Worm (Caenorhabditis elegans) whole organism, young adult: ENCODE measurements around the gene nhr-104.

Experiments used
- F10E7.11 ChIP-seq: sonication (generic microtip); optimal IDR thresholded peaks from 2 replicates; lab custom pipeline; 2017; ENCODE audit warnings: mild to moderate bottlenecking, missing genetic modification characterization, moderate library complexity, missing compliant biosample characterization
- F22D6.2 ChIP-seq: sonication (generic microtip); optimal IDR thresholded peaks from 2 replicates; lab custom pipeline; 2016; ENCODE audit warnings: mild to moderate bottlenecking, missing genetic modification characterization, missing compliant biosample characterization
- F23B12.7 ChIP-seq: sonication (generic microtip); optimal IDR thresholded peaks from 2 replicates; lab custom pipeline; 2017; ENCODE audit warnings: missing genetic modification characterization, mild to moderate bottlenecking, missing compliant biosample characterization, antibody characterized with exemption, moderate library complexity; ENCODE audit not compliant: insufficient read depth
- F39B2.1 ChIP-seq: fragments of 200-800 bp; sonication (Bioruptor generic); IDR thresholded peaks from 2 replicates; pipeline ENCODE4 v1.3.6; 2022; ENCODE audit warnings: missing genetic modification reagents, missing genetic modification characterization, missing compliant biosample characterization
- F49E8.2 ChIP-seq: sonication (generic microtip); optimal IDR thresholded peaks from 3 replicates; lab custom pipeline; 2017; ENCODE audit warnings: missing genetic modification characterization, mild to moderate bottlenecking, missing compliant biosample characterization, antibody characterized with exemption, moderate library complexity; ENCODE audit not compliant: insufficient read depth
- K11D2.4 ChIP-seq: fragments of 200-800 bp; sonication (Bioruptor generic); IDR thresholded peaks from 2 replicates; pipeline ENCODE4 v1.3.6; 2022; ENCODE audit warnings: missing genetic modification reagents, missing genetic modification characterization, missing compliant biosample characterization
- ZK185.1 ChIP-seq: sonication (generic microtip); optimal IDR thresholded peaks from 2 replicates; lab custom pipeline; 2016; ENCODE audit warnings: mild to moderate bottlenecking, missing genetic modification characterization, missing compliant biosample characterization; ENCODE audit not compliant: poor library complexity, severe bottlenecking
- aptf-2 ChIP-seq: fragments of 200-800 bp; sonication (Bioruptor generic); conservative IDR thresholded peaks from 2 replicates; pipeline ENCODE4 v1.3.6; 2022; ENCODE audit warnings: missing genetic modification reagents, missing genetic modification characterization, missing compliant biosample characterization
- atf-7 ChIP-seq: sonication (generic microtip); optimal IDR thresholded peaks from 2 replicates; lab custom pipeline; 2017; ENCODE audit warnings: mild to moderate bottlenecking, missing genetic modification characterization, missing compliant biosample characterization
- attf-6 ChIP-seq: fragments of 200-800 bp; sonication (Bioruptor generic); IDR thresholded peaks from 2 replicates; pipeline ENCODE4 v1.3.6; 2022; ENCODE audit warnings: missing genetic modification reagents, missing genetic modification characterization, missing compliant biosample characterization
- bed-2 ChIP-seq: fragments of 200-800 bp; sonication (Bioruptor generic); IDR thresholded peaks from 2 replicates; pipeline ENCODE4 v1.3.6; 2022; ENCODE audit warnings: missing genetic modification reagents, missing genetic modification characterization, missing compliant biosample characterization
- ceh-40 ChIP-seq: fragments of 200-800 bp; sonication (Bioruptor generic); IDR thresholded peaks from 2 replicates; pipeline ENCODE4 v1.3.6; 2022; ENCODE audit warnings: missing genetic modification characterization, missing compliant biosample characterization
- ceh-91 ChIP-seq: fragments of 200-800 bp; sonication (Bioruptor generic); IDR thresholded peaks from 2 replicates; pipeline ENCODE4 v1.3.6; 2022; ENCODE audit warnings: missing genetic modification reagents, missing genetic modification characterization, missing compliant biosample characterization
- chd-7 ChIP-seq: sonication (generic microtip); optimal IDR thresholded peaks from 2 replicates; lab custom pipeline; 2016; ENCODE audit warnings: mild to moderate bottlenecking, missing genetic modification characterization, moderate library complexity, missing compliant biosample characterization
- dox-1 ChIP-seq: fragments of 200-800 bp; sonication (Bioruptor generic); IDR thresholded peaks from 2 replicates; pipeline ENCODE4 v1.3.6; 2022; ENCODE audit warnings: missing genetic modification reagents, missing genetic modification characterization, missing compliant biosample characterization
- dpff-1 ChIP-seq: sonication (generic microtip); optimal IDR thresholded peaks from 2 replicates; lab custom pipeline; 2017; ENCODE audit warnings: mild to moderate bottlenecking, missing genetic modification characterization, missing compliant biosample characterization
- dpl-1 ChIP-seq: fragments of 150-350 bp; optimal IDR thresholded peaks from 2 replicates; lab custom pipeline; 2014; ENCODE audit warnings: missing biosample characterization, missing genetic modification reagents, missing genetic modification characterization
- efl-1 ChIP-seq: fragments of 150-350 bp; optimal IDR thresholded peaks from 2 replicates; lab custom pipeline; 2014; ENCODE audit warnings: missing biosample characterization, missing genetic modification reagents, missing genetic modification characterization
- ekl-4 ChIP-seq: fragments of 200-800 bp; sonication (Bioruptor generic); IDR thresholded peaks from 2 replicates; pipeline ENCODE4 v1.3.6; 2022; ENCODE audit warnings: missing genetic modification reagents, missing genetic modification characterization, missing compliant biosample characterization
- fkh-3 ChIP-seq: sonication (generic microtip); optimal IDR thresholded peaks from 2 replicates; lab custom pipeline; 2016; ENCODE audit warnings: mild to moderate bottlenecking, missing genetic modification characterization, missing compliant biosample characterization
- gei-17 ChIP-seq: fragments of 200-800 bp; sonication (Bioruptor generic); optimal IDR thresholded peaks from 2 replicates; lab custom pipeline; 2018; ENCODE audit warnings: mild to moderate bottlenecking, missing genetic modification characterization, missing compliant biosample characterization
- hlh-12 ChIP-seq: sonication (generic microtip); optimal IDR thresholded peaks from 2 replicates; lab custom pipeline; 2016; ENCODE audit warnings: missing genetic modification characterization, missing compliant biosample characterization
- hlh-26 ChIP-seq: fragments of 200-800 bp; sonication (Bioruptor generic); conservative IDR thresholded peaks from 2 replicates; pipeline ENCODE4 v1.3.6; 2022; ENCODE audit warnings: missing genetic modification reagents, missing genetic modification characterization, missing compliant biosample characterization
- hmg-1.2 ChIP-seq: fragments of 200-800 bp; sonication (Bioruptor generic); IDR thresholded peaks from 2 replicates; pipeline ENCODE4 v1.3.6; 2022; ENCODE audit warnings: missing genetic modification reagents, missing genetic modification characterization, missing compliant biosample characterization
- hsf-1 ChIP-seq: fragments of 200-800 bp; sonication (Bioruptor generic); IDR thresholded peaks from 2 replicates; pipeline ENCODE4 v1.3.6; 2022; ENCODE audit warnings: missing genetic modification reagents, missing genetic modification characterization, missing compliant biosample characterization
- let-526 ChIP-seq: fragments of 200-800 bp; sonication (Bioruptor generic); IDR thresholded peaks from 2 replicates; pipeline ENCODE4 v1.3.6; 2022; ENCODE audit warnings: missing genetic modification reagents, missing genetic modification characterization, missing compliant biosample characterization
- lin-26 ChIP-seq: fragments of 200-800 bp; sonication (Bioruptor generic); IDR thresholded peaks from 2 replicates; pipeline ENCODE4 v1.3.6; 2022; ENCODE audit warnings: missing genetic modification reagents, missing genetic modification characterization, missing compliant biosample characterization
- lin-54 ChIP-seq: fragments of 200-800 bp; sonication (Bioruptor generic); optimal IDR thresholded peaks from 2 replicates; lab custom pipeline; 2018; ENCODE audit warnings: mild to moderate bottlenecking, missing genetic modification characterization, missing compliant biosample characterization
- lir-1 ChIP-seq: fragments of 200-800 bp; sonication (Bioruptor generic); conservative IDR thresholded peaks from 2 replicates; pipeline ENCODE4 v1.3.6; 2022; ENCODE audit warnings: missing genetic modification reagents, missing genetic modification characterization, missing compliant biosample characterization
- mcd-1 ChIP-seq: fragments of 200-800 bp; sonication (Bioruptor generic); IDR thresholded peaks from 2 replicates; pipeline ENCODE4 v1.3.6; 2022; ENCODE audit warnings: missing genetic modification reagents, missing genetic modification characterization, missing compliant biosample characterization
- mel-28 ChIP-seq: sonication (generic microtip); optimal IDR thresholded peaks from 2 replicates; lab custom pipeline; 2016; ENCODE audit warnings: borderline replicate concordance, mild to moderate bottlenecking, missing genetic modification characterization, missing compliant biosample characterization
- nhr-179 ChIP-seq: sonication (generic microtip); optimal IDR thresholded peaks from 2 replicates; lab custom pipeline; 2016; ENCODE audit warnings: mild to moderate bottlenecking, missing genetic modification characterization, missing compliant biosample characterization
- nhr-90 ChIP-seq: sonication (generic microtip); optimal IDR thresholded peaks from 2 replicates; lab custom pipeline; 2016; ENCODE audit warnings: missing genotype, mild to moderate bottlenecking, missing genetic modification characterization, missing compliant biosample characterization
- rcor-1 ChIP-seq: fragments of 200-800 bp; sonication (Bioruptor generic); IDR thresholded peaks from 2 replicates; pipeline ENCODE4 v1.3.6; 2022; ENCODE audit warnings: missing genetic modification reagents, missing genetic modification characterization, missing compliant biosample characterization
- somi-1 ChIP-seq: fragments of 200-800 bp; sonication (Bioruptor generic); optimal IDR thresholded peaks from 2 replicates; lab custom pipeline; 2018; ENCODE audit warnings: mild to moderate bottlenecking, missing genetic modification characterization, missing compliant biosample characterization
- sptf-2 ChIP-seq: fragments of 200-800 bp; sonication (Bioruptor generic); optimal IDR thresholded peaks from 2 replicates; lab custom pipeline; 2018; ENCODE audit warnings: mild to moderate bottlenecking, missing genetic modification characterization, missing compliant biosample characterization
- unc-62 ChIP-seq: fragments of 150-350 bp; optimal IDR thresholded peaks from 2 replicates; lab custom pipeline; 2014; ENCODE audit warnings: missing biosample characterization, missing genetic modification reagents, missing genetic modification characterization
- xnd-1 ChIP-seq: sonication (generic microtip); optimal IDR thresholded peaks from 2 replicates; lab custom pipeline; 2016; ENCODE audit warnings: missing genotype, missing genetic modification reagents, missing genetic modification characterization, missing compliant biosample characterization
- ztf-18 ChIP-seq: sonication (generic microtip); optimal IDR thresholded peaks from 2 replicates; lab custom pipeline; 2016; ENCODE audit warnings: missing genotype, mild to moderate bottlenecking, missing genetic modification characterization, missing compliant biosample characterization
- ztf-22 ChIP-seq: fragments of 200-800 bp; sonication (Bioruptor generic); optimal IDR thresholded peaks from 2 replicates; lab custom pipeline; 2018; ENCODE audit warnings: mild to moderate bottlenecking, missing genetic modification characterization, moderate library complexity, missing compliant biosample characterization
- ztf-6 ChIP-seq: fragments of 200-800 bp; sonication (Bioruptor generic); IDR thresholded peaks from 2 replicates; pipeline ENCODE4 v1.3.6; 2022; ENCODE audit warnings: missing genetic modification reagents, missing genetic modification characterization, missing compliant biosample characterization

The nhr-104 gene

ce11 chrIV:4758659-4759058, 29.8 kb downstream of the nhr-104 start, which contains the start of gene Y17G9B.8 (continued):
- TF ChIP-seq ceh-91 (GFP tag; lab: Robert Waterston, UW) (no peak), K11D2.4 (GFP tag; lab: Robert Waterston, UW) (no peak), lir-1 (GFP tag; lab: Robert Waterston, UW) (no peak), gei-17 (GFP tag; lab: Kevin White, UChicago) (no peak), F23B12.7 (no peak), chd-7 (tag; lab: Kevin White, UChicago) (no peak), nhr-90 (no peak), mel-28 (no peak), sptf-2 (GFP tag; lab: Kevin White, UChicago) (no peak), ekl-4 (GFP tag; lab: Robert Waterston, UW) (no peak), let-526 (GFP tag; lab: Robert Waterston, UW) (no peak), aptf-2 (GFP tag; lab: Robert Waterston, UW) (no peak), ztf-22 (GFP tag; lab: Kevin White, UChicago) (no peak), dpff-1 (no peak), efl-1 (GFP tag; lab: Kevin White, UChicago) (no peak), hlh-12 (tag; lab: Kevin White, UChicago) (no peak), bed-2 (GFP tag; lab: Robert Waterston, UW) (no peak), F22D6.2 (tag; lab: Kevin White, UChicago) (no peak), rcor-1 (GFP tag; lab: Robert Waterston, UW) (peak; percentile 40; the same call in 1 of the 2 replicates), mcd-1 (GFP tag; lab: Robert Waterston, UW) (0 out of 2 replicates have a peak, but pooled peaks have one; percentile 5), atf-7 (no peak), ztf-18 (peak; percentile 9), somi-1 (no peak), nhr-179 (no peak), xnd-1 (tag; lab: Kevin White, UChicago) (peak; percentile 32), fkh-3 (no peak), lin-54 (GFP tag; lab: Kevin White, UChicago) (peak; percentile 45), F10E7.11 (no peak), hsf-1 (GFP tag; lab: Robert Waterston, UW) (peak; percentile 83), hmg-1.2 (GFP tag; lab: Robert Waterston, UW) (peak; percentile 44; the same call in 1 of the 2 replicates), unc-62 (GFP tag; lab: Kevin White, UChicago) (no peak), lin-26 (GFP tag; lab: Robert Waterston, UW) (peak; percentile 44; the same call in 1 of the 2 replicates), F39B2.1 (GFP tag; lab: Robert Waterston, UW) (0 out of 2 replicates have a peak, but pooled peaks have one; percentile 24)

- TF ChIP-seq hmg-1.2 (GFP tag; lab: Robert Waterston, UW) (no peak), F49E8.2 (tag; lab: Kevin White, UChicago) (no peak), ztf-6 (GFP tag; lab: Robert Waterston, UW) (no peak), ZK185.1 (tag; lab: Kevin White, UChicago) (no peak), hlh-26 (no peak), attf-6 (GFP tag; lab: Robert Waterston, UW) (no peak), ceh-40 (no peak), hlh-12 (tag; lab: Kevin White, UChicago) (no peak), aptf-2 (GFP tag; lab: Robert Waterston, UW) (no peak), dpl-1 (GFP tag; lab: Kevin White, UChicago) (no peak), ztf-18 (no peak), dox-1 (GFP tag; lab: Robert Waterston, UW) (no peak)
Measured at ce11 chrIV:4755929-4756655, 32.4 kb downstream of the nhr-104 start, which contains the start of the genes fbxb-77 and Y17G9B.11. fbxb-77 (minus strand) TSS chrIV:4756157. Y17G9B.11 (plus strand) TSS chrIV:4756605.
